Worm (Caenorhabditis elegans): ENCODE measurements around the gene ttm-1.
A peak's percentile ranks its signal among the peaks of the same experiment; 100 is the strongest.

ttm-1 gene

DNA sequence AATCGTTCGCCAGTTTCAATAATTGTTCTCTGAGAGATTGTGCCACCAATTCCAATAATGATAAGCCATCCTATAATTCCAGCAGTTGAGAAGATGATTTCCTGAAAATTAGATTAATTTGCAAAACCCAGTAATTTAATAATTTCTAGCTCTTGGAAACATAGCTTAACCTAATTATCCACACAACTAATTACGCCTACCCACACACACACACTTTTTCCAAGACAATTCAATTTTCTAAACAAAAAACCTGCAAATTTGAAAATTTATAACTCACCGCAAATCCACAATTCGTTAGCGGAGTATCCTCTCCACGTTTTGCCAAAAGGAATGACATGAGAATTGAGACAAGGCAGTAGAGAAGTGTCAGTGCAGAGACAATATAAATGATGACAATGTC is 50.3 kb downstream of the ttm-1 start:
- TF ChIP-seq Y67H2A.10 (GFP tag; conservative IDR thresholded peaks at IDR 0.05) (no peak), hlh-12 (tag; optimal IDR thresholded peaks at IDR 0.05) (no peak), ceh-40 (GFP tag; IDR thresholded peaks at IDR 0.05) (no peak), dpff-1 (tag; optimal IDR thresholded peaks at IDR 0.05) (no peak), K12H6.12 (tag; optimal IDR thresholded peaks at IDR 0.05) (no peak), nhr-27 (tag; optimal IDR thresholded peaks at IDR 0.05) (no peak)

DNA sequence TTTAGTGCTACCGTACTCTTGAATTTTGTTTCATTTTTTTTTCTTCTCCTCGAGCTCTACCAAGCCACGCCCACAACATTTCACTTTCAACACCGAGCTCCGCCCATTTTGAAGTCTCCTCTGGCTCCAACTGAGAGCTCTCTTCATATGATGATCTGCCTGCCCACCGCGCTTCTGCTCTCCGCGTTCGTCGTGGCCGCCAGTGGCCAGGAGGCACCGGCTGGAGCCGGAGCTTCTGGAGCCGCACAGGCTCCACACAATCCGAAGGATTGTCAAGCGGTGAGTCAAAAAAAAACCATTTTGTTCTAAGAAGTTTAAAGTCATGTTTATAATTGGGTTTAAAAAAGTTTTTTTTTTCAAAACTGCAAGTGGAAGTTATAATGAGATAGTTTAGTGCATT is 56.4 kb downstream of the ttm-1 start, which contains the start of gene flp-14:
Gene flp-14 (plus strand): TSS at position 146 of the 400 bp plus-strand sequence.
- no peak for TF ChIP-seq hmg-20 (GFP tag; IDR thresholded peaks at IDR 0.05)
- TF ChIP-seq zfh-2 (GFP tag; conservative IDR thresholded peaks at IDR 0.05): peak; percentile 85
- peak; percentile 77; the same call in 1 of the 2 replicates for TF ChIP-seq egrh-3 (GFP tag; IDR thresholded peaks at IDR 0.05)

DNA sequence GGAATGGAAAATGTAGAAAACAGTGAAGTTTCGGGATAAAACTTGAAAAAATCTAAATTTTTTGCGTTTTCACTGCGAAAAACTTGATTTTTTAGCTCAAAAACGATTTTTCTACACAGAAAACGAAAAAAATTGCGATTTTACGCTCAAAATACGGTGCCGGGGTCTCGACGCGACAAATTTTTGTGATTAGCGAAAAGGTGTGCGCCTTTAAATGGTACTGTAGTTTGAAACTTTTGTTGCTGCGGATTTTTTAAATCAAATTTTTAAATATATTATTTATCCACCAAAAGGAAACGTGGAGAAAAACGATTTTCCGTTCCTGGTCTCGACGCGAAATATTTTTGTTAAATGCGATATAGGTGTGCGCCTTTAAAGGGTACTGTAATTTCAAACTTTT is 59.6 kb downstream of the ttm-1 start:
- peak; percentile 39 for TF ChIP-seq madf-6 (GFP tag; IDR thresholded peaks at IDR 0.05)
- no peak for TF ChIP-seq ztf-26 (tag; optimal IDR thresholded peaks at IDR 0.05)
- peak; percentile 53; the same call in 1 of the 2 replicates for TF ChIP-seq F33H1.4 (GFP tag; IDR thresholded peaks at IDR 0.05)
- no peak for TF ChIP-seq C06A6.2 (GFP tag; conservative IDR thresholded peaks at IDR 0.05)
- no peak for TF ChIP-seq lin-54 (GFP tag; optimal IDR thresholded peaks at IDR 0.05)
- TF ChIP-seq lsl-1 (GFP tag; optimal IDR thresholded peaks at IDR 0.05): peak; percentile 73
- 0 out of 2 replicates have a peak, but pooled peaks have one; percentile 15 for TF ChIP-seq ceh-91 (GFP tag; IDR thresholded peaks at IDR 0.05)

DNA sequence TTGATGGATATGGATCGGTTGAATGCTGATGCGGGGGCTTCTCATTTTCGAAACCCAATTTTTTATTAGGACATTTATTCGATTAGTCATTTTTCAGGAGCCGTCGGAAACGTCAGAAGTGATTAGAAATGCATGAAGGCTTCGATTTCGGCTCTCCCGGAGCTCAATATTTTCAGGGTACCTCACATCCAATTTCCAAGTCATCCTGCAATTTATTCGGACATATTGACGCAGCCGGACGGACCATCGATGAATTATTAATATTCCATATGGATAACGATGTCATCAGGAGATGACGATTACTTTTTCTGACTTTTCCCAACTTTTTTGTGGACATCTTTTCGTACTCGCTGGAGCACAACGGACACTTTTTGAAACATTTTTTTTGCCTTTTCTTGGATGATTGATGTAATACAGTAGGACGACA is 60.2 kb downstream of the ttm-1 start:
- TF ChIP-seq madf-6 (GFP tag; IDR thresholded peaks at IDR 0.05) (peak; percentile 66), B0336.3 (GFP tag; IDR thresholded peaks at IDR 0.05) (peak; percentile 83), dox-1 (GFP tag; IDR thresholded peaks at IDR 0.05) (peak; percentile 37; the same call in 1 of the 2 replicates), mcd-1 (GFP tag; IDR thresholded peaks at IDR 0.05) (peak; percentile 51; the same call in 1 of the 2 replicates), nhr-179 (tag; optimal IDR thresholded peaks at IDR 0.05) (no peak), F37B4.10 (GFP tag; IDR thresholded peaks at IDR 0.05) (no peak), egl-44 (GFP tag; IDR thresholded peaks at IDR 0.05) (no peak), nfya-1 (tag; optimal IDR thresholded peaks at IDR 0.05; ENCODE audit: borderline replicate concordance, insufficient read depth) (no peak), ztf-26 (tag; optimal IDR thresholded peaks at IDR 0.05) (peak; percentile 53), D2030.7 (GFP tag; IDR thresholded peaks at IDR 0.05) (no peak), unc-62 (GFP tag; optimal IDR thresholded peaks at IDR 0.05) (no peak), madf-10 (tag; optimal IDR thresholded peaks at IDR 0.05) (peak; percentile 19), ekl-4 (GFP tag; IDR thresholded peaks at IDR 0.05) (peak; percentile 63), Y53G8AR.9 (GFP tag; conservative IDR thresholded peaks at IDR 0.05) (peak; percentile 77), hsf-1 (GFP tag; IDR thresholded peaks at IDR 0.05) (peak; percentile 47; the same call in 1 of the 2 replicates), let-526 (GFP tag; IDR thresholded peaks at IDR 0.05) (no peak), zfh-2 (GFP tag; conservative IDR thresholded peaks at IDR 0.05) (no peak), chd-7 (tag; optimal IDR thresholded peaks at IDR 0.05) (peak; percentile 78), die-1 (tag; optimal IDR thresholded peaks at IDR 0.05) (peak; percentile 38), F10E7.11 (tag; optimal IDR thresholded peaks at IDR 0.05) (no peak), mel-28 (tag; optimal IDR thresholded peaks at IDR 0.05; ENCODE audit: borderline replicate concordance) (no peak), ceh-40 (GFP tag; IDR thresholded peaks at IDR 0.05) (no peak), ztf-22 (GFP tag; optimal IDR thresholded peaks at IDR 0.05) (no peak), ets-4 (GFP tag; optimal IDR thresholded peaks at IDR 0.05) (no peak), athp-1 (tag; optimal IDR thresholded peaks at IDR 0.05) (peak; percentile 69), Y67H2A.10 (GFP tag; conservative IDR thresholded peaks at IDR 0.05) (no peak), atf-7 (tag; optimal IDR thresholded peaks at IDR 0.05) (peak; percentile 73), sdz-38 (tag; optimal IDR thresholded peaks at IDR 0.05) (peak; percentile 39), gei-17 (GFP tag; optimal IDR thresholded peaks at IDR 0.05) (no peak), sea-2 (GFP tag; IDR thresholded peaks at IDR 0.05) (no peak), tlf-1 (GFP tag; optimal IDR thresholded peaks at IDR 0.05) (peak; percentile 78), ztf-18 (tag; optimal IDR thresholded peaks at IDR 0.05) (no peak), ceh-91 (GFP tag; IDR thresholded peaks at IDR 0.05) (0 out of 2 replicates have a peak, but pooled peaks have one; percentile 9), T26A5.8 (tag; optimal IDR thresholded peaks at IDR 0.05) (no peak)

Data from whole organism, young adult.